Fruit fly (Drosophila melanogaster): Measurements from ENCODE around the gene bsf.
A peak's percentile ranks its signal among the peaks of the same experiment; 100 is the strongest.

Gene bsf

DNA sequence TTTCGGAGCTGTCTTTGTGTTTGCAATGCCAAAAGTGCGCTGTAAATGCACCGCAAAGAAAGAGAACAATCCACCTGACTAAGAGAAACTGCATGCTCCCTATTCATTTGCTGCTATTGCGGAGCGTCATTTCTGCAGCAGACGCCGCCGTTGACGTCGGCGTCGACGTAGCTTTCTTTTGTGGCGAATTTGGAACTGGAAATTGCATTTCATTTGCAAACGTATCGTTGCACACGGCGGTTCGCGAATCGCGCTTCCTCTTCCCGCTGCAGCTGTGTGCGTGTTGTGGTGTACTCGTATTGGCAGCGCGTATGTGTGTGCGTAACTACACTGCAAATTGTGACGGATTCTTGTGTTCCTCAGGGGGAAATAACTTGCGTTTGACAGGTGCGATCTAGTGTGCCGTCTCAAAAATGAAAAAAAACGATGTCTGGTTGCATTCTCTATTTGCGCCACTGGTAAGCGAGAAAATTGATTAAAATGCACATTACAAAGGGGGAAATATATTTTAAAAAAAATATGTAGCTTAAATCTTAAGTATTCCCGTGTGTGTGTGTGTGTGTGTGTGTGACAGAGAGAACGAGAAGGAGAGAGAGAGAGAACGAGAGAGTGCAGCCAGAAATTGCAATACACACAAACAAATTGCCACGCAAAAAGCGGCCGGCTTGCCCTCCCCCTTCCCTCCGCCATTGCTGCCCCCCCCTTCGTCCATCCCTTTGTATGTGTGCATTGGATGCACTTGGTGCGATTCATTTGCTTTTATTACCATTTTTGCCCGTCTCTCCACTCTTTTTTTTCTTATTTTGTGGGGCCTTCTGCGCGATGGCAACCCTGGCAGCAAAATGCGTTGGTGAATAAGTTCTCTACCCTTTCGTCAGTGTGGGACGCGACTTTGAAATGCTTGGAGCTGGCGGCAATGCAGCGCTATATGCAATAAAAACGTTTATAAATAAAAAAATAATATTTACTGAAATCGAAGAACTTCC lies 1.4 kb upstream of the bsf start:
- TF ChIP-seq CG8478 (optimal IDR thresholded peaks at IDR 0.05) = no peak
- no peak for TF ChIP-seq CTCF (optimal IDR thresholded peaks at IDR 0.05)

DNA sequence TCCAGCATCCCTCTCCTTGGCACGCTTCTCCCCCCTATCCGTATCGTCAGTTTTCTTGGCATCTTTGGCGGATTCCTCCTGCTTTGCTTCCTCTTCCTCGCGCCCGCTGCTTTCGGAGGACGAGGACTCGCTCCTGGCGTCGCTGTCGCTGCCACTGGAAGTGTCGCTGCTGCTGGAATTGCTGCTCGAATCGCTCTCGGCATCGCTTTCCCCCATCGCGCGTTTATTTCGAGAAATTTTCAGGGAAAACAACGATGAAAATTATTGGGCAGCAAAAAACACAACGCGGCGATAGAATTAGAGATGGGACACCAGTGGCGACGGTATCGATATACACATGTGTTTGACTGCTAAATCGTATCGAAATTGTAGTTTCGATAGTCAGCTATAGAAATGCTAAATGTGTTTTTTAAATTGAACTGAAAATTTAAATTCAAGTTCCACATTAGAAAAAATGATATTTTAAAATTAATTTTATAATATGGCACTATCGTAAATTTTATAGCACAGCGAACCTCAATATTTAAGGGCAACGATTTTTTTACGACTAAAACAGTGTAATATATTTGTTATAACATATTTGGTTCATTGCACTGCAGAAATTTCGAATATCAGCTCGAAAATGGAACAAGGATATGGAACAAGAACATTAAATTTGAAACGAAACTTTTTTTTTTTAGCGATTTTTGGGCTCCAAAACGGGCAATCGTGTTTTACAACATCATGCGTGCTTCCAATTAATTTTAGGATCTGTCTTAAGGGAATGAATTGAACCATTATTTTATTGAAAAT lies 5.6 kb downstream of the bsf start, which contains the start of gene ncm:
TSS of gene ncm (minus strand) at position 319 of the 792 bp plus-strand sequence.
- TF ChIP-seq CTCF (optimal IDR thresholded peaks at IDR 0.05) = no peak
- no peak for TF ChIP-seq CG8478 (optimal IDR thresholded peaks at IDR 0.05)

DNA sequence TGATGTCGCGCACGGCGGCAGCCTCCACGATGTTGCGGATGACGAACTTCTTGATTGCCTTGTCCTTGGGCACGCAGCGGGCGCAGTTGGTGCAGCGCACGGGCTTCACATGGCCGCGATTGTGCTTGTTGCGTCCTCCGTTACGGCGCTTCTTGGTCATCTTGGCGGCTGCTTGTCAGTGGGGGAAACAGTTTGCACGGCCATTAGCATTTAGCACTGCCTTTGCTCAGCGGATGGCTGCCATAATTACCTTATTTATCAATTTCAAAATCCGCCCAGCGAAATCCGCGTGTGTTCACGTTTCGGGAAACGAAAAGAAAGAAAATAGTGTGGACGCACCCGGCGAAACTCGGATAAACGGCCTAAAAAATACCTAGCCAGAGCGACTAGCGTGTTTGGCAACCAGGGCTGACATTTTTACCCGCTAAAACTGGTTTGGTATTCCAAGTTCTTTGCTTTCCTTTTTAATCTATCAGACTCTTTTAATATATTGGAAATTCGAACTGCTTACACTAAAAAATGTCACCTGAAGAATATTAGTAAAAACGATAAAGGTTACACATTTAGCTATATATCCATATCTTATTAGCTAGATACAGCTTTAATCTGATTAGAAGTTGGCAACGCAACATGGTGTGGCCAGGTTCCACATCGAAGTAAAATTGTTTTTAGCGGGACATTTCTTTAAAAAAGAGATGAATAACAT lies 11.3 kb downstream of the bsf start, which contains the start of gene RpS26:
TSS of gene RpS26 (minus strand) at position 375 of the 706 bp plus-strand sequence.
- TF ChIP-seq CG8478 (optimal IDR thresholded peaks at IDR 0.05) (no peak), CTCF (optimal IDR thresholded peaks at IDR 0.05) (no peak)

DNA sequence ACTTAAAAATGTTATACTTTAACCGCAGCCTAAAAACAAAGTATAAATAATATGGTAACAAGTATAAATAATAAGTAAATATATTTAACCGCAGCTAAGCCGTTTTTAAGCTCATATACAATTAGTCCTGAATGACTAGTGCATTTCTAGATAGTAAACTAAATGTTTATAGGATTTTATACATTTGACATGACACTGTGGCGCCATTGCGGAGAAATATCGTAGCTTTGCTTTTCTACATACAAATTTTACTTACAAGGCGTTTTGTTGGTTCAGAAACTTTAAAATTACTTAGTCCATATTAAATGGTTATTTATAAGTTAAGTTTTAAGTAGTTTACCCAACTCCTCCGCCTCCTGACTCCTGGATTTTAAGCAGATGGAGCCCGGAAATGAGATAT lies 13.2 kb downstream of the bsf start:
- peak; percentile 78 to 91 for TF ChIP-seq CTCF (optimal IDR thresholded peaks at IDR 0.05)
- TF ChIP-seq CG8478 (optimal IDR thresholded peaks at IDR 0.05) = no peak
